Fruit fly (Drosophila melanogaster) whole organism, prepupa: Measurements from ENCODE around the gene CG18269.

ENCODE experiments used
- Blimp-1 ChIP-seq: fragments of 200-800 bp; sonication (Bioruptor generic); optimal IDR thresholded peaks from 3 replicates; lab custom pipeline; 2017; ENCODE audit warnings: missing biosample characterization, missing genetic modification characterization, mild to moderate bottlenecking, moderate library complexity, missing genetic modification reagents
- CG10631 ChIP-seq: fragments of 200-800 bp; sonication (Bioruptor generic); optimal IDR thresholded peaks from 2 replicates; lab custom pipeline; 2016; ENCODE audit warnings: missing biosample characterization, missing genetic modification characterization
- CG11762 ChIP-seq: fragments of 200-800 bp; sonication (Bioruptor generic); optimal IDR thresholded peaks from 3 replicates; lab custom pipeline; 2016; ENCODE audit warnings: missing biosample characterization, missing genetic modification characterization; ENCODE audit not compliant: insufficient read depth
- CG11902 ChIP-seq: fragments of 200-800 bp; sonication (Bioruptor generic); optimal IDR thresholded peaks from 3 replicates; lab custom pipeline; 2016; ENCODE audit warnings: missing biosample characterization, missing genetic modification characterization
- CG15336 ChIP-seq: fragments of 200-800 bp; sonication (Bioruptor generic); IDR thresholded peaks from 2 replicates; pipeline ENCODE4 v1.3.6; 2022; ENCODE audit warnings: missing biosample characterization, missing genetic modification characterization
- CG16779 ChIP-seq: fragments of 200-800 bp; sonication (Bioruptor generic); optimal IDR thresholded peaks from 3 replicates; lab custom pipeline; 2017; ENCODE audit warnings: missing biosample characterization, mild to moderate bottlenecking, missing genetic modification characterization
- CG31627 ChIP-seq: fragments of 200-800 bp; sonication (Bioruptor generic); optimal IDR thresholded peaks from 3 replicates; lab custom pipeline; 2016; ENCODE audit warnings: missing biosample characterization, missing genetic modification characterization
- CG32006 ChIP-seq: fragments of 200-800 bp; sonication (Bioruptor generic); optimal IDR thresholded peaks from 3 replicates; lab custom pipeline; 2017; ENCODE audit warnings: missing biosample characterization, mild to moderate bottlenecking, missing genetic modification characterization
- CG34406 ChIP-seq: fragments of 200-800 bp; sonication (Bioruptor generic); optimal IDR thresholded peaks from 3 replicates; lab custom pipeline; 2016; ENCODE audit warnings: missing biosample characterization, missing genetic modification characterization
- CG3919 ChIP-seq: fragments of 200-800 bp; sonication (Bioruptor generic); optimal IDR thresholded peaks from 3 replicates; lab custom pipeline; 2016; ENCODE audit warnings: missing biosample characterization, missing genetic modification characterization
- CG4318 ChIP-seq: fragments of 200-800 bp; sonication (Bioruptor generic); optimal IDR thresholded peaks from 3 replicates; lab custom pipeline; 2017; ENCODE audit warnings: missing biosample characterization, mild to moderate bottlenecking, missing genetic modification characterization
- CG6163 ChIP-seq: fragments of 200-800 bp; sonication (Bioruptor generic); IDR thresholded peaks from 3 replicates; pipeline ENCODE4 v1.3.6; 2022; ENCODE audit warnings: missing biosample characterization, missing genetic modification characterization
- CG6276 ChIP-seq: fragments of 200-800 bp; sonication (Bioruptor generic); optimal IDR thresholded peaks from 2 replicates; lab custom pipeline; 2017; ENCODE audit warnings: missing biosample characterization, mild to moderate bottlenecking, missing genetic modification characterization
- CG7368 ChIP-seq: fragments of 200-800 bp; sonication (Bioruptor generic); optimal IDR thresholded peaks from 3 replicates; lab custom pipeline; 2016; ENCODE audit warnings: missing biosample characterization, missing genetic modification characterization
- CG8119 ChIP-seq: fragments of 200-800 bp; sonication (Bioruptor generic); IDR thresholded peaks from 3 replicates; pipeline ENCODE4 v1.3.6; 2022; ENCODE audit warnings: missing biosample characterization, missing genetic modification characterization
- CG8632 ChIP-seq: fragments of 200-800 bp; sonication (Bioruptor generic); optimal IDR thresholded peaks from 3 replicates; lab custom pipeline; 2016; ENCODE audit warnings: missing biosample characterization, missing genetic modification characterization
- Eip75B ChIP-seq: fragments of 200-800 bp; sonication (Bioruptor generic); optimal IDR thresholded peaks from 3 replicates; lab custom pipeline; 2016; ENCODE audit warnings: missing biosample characterization, missing genetic modification characterization
- Eip93F ChIP-seq: fragments of 200-800 bp; sonication (Bioruptor generic); optimal IDR thresholded peaks from 2 replicates; lab custom pipeline; 2016; ENCODE audit warnings: missing biosample characterization, mild to moderate bottlenecking, missing genetic modification characterization
- Ets21C ChIP-seq: fragments of 200-800 bp; sonication (Bioruptor generic); optimal IDR thresholded peaks from 3 replicates; lab custom pipeline; 2016; ENCODE audit warnings: missing biosample characterization, missing genetic modification characterization
- Ets96B ChIP-seq: fragments of 200-800 bp; optimal IDR thresholded peaks from 2 replicates; lab custom pipeline; 2019; ENCODE audit warnings: missing biosample characterization, mild to moderate bottlenecking, missing genetic modification characterization, moderate library complexity
- Gug ChIP-seq: fragments of 200-800 bp; sonication (Bioruptor generic); IDR thresholded peaks from 2 replicates; pipeline ENCODE4 v1.3.6; 2022; ENCODE audit warnings: missing biosample characterization, missing genetic modification characterization
- Hr38 ChIP-seq: sonication (Bioruptor generic); optimal IDR thresholded peaks from 2 replicates; lab custom pipeline; 2016; ENCODE audit warnings: missing biosample characterization, missing genetic modification characterization
- Hr39 ChIP-seq: fragments of 200-800 bp; sonication (Bioruptor generic); optimal IDR thresholded peaks from 2 replicates; lab custom pipeline; 2016; ENCODE audit warnings: missing biosample characterization, missing genetic modification characterization
- Hr4 ChIP-seq: fragments of 200-800 bp; sonication (Bioruptor generic); optimal IDR thresholded peaks from 3 replicates; lab custom pipeline; 2016; ENCODE audit warnings: missing biosample characterization, missing genetic modification characterization
- Lpt ChIP-seq: fragments of 200-800 bp; sonication (Bioruptor generic); optimal IDR thresholded peaks from 3 replicates; lab custom pipeline; 2016; ENCODE audit warnings: missing biosample characterization, missing genetic modification characterization
- OdsH ChIP-seq: fragments of 200-800 bp; sonication (Bioruptor generic); optimal IDR thresholded peaks from 3 replicates; lab custom pipeline; 2016; ENCODE audit warnings: missing biosample characterization, missing genetic modification characterization
- Sox102F ChIP-seq: fragments of 200-800 bp; sonication (Bioruptor generic); optimal IDR thresholded peaks from 2 replicates; lab custom pipeline; 2016; ENCODE audit warnings: missing biosample characterization, mild to moderate bottlenecking, missing genetic modification characterization
- Sox15 ChIP-seq: fragments of 200-800 bp; sonication (Bioruptor generic); optimal IDR thresholded peaks from 3 replicates; lab custom pipeline; 2016; ENCODE audit warnings: missing biosample characterization, missing genetic modification characterization
- acj6 ChIP-seq: fragments of 200-800 bp; sonication (Bioruptor generic); optimal IDR thresholded peaks from 3 replicates; lab custom pipeline; 2016; ENCODE audit warnings: missing biosample characterization, missing genetic modification characterization
- cyc ChIP-seq: fragments of 200-800 bp; sonication (Bioruptor generic); optimal IDR thresholded peaks from 3 replicates; lab custom pipeline; 2016; ENCODE audit warnings: missing biosample characterization, missing genetic modification characterization
- dac ChIP-seq: fragments of 200-800 bp; sonication (Bioruptor generic); optimal IDR thresholded peaks from 2 replicates; lab custom pipeline; 2017; ENCODE audit warnings: missing biosample characterization, mild to moderate bottlenecking, missing genetic modification characterization
- eg ChIP-seq: fragments of 200-800 bp; sonication (Bioruptor generic); IDR thresholded peaks from 3 replicates; pipeline ENCODE4 v1.3.6; 2022; ENCODE audit warnings: missing biosample characterization, missing genetic modification characterization
- esn ChIP-seq: fragments of 200-800 bp; sonication (Bioruptor generic); optimal IDR thresholded peaks from 2 replicates; lab custom pipeline; 2016; ENCODE audit warnings: missing biosample characterization, mild to moderate bottlenecking, missing genetic modification characterization, moderate library complexity
- fkh ChIP-seq: fragments of 200-800 bp; sonication (Bioruptor generic); optimal IDR thresholded peaks from 3 replicates; lab custom pipeline; 2017; ENCODE audit warnings: missing biosample characterization, mild to moderate bottlenecking, missing genetic modification characterization, moderate library complexity
- net ChIP-seq: fragments of 200-800 bp; sonication (Bioruptor generic); optimal IDR thresholded peaks from 3 replicates; lab custom pipeline; 2016; ENCODE audit warnings: missing biosample characterization, missing genetic modification characterization
- pdm3 ChIP-seq: fragments of 200-800 bp; sonication (Bioruptor generic); optimal IDR thresholded peaks from 3 replicates; lab custom pipeline; 2016; ENCODE audit warnings: missing biosample characterization, missing genetic modification characterization
- salr ChIP-seq, 2 experiments: fragments of 200-800 bp; sonication (Bioruptor generic); optimal IDR thresholded peaks; 3 replicates each; lab custom pipeline; 2016 to 2018; ENCODE audit warnings: missing biosample characterization in 2 of 2, missing genetic modification characterization in 2 of 2, mild to moderate bottlenecking in 1 of 2
- spab ChIP-seq: fragments of 200-800 bp; sonication (Bioruptor generic); optimal IDR thresholded peaks from 2 replicates; lab custom pipeline; 2017; ENCODE audit warnings: missing biosample characterization, mild to moderate bottlenecking, missing genetic modification characterization, missing genetic modification reagents
- ss ChIP-seq, 2 experiments: fragments of 200-800 bp; sonication (Bioruptor generic); optimal IDR thresholded peaks; 2 replicates in 1 of 2; 3 replicates in 1 of 2; lab custom pipeline; 2017 to 2018; ENCODE audit warnings: mild to moderate bottlenecking in 2 of 2, missing biosample characterization in 2 of 2, missing genetic modification characterization in 2 of 2, moderate library complexity in 1 of 2
- svp ChIP-seq: fragments of 200-800 bp; sonication (Bioruptor generic); peaks from one replicate; lab custom pipeline; 2016; ENCODE audit warnings: missing biosample characterization, missing genetic modification characterization
- vri ChIP-seq: fragments of 200-800 bp; sonication (Bioruptor generic); optimal IDR thresholded peaks from 3 replicates; lab custom pipeline; 2016; ENCODE audit warnings: missing biosample characterization, mild to moderate bottlenecking, missing genetic modification characterization

The CG18269 gene

DNA sequence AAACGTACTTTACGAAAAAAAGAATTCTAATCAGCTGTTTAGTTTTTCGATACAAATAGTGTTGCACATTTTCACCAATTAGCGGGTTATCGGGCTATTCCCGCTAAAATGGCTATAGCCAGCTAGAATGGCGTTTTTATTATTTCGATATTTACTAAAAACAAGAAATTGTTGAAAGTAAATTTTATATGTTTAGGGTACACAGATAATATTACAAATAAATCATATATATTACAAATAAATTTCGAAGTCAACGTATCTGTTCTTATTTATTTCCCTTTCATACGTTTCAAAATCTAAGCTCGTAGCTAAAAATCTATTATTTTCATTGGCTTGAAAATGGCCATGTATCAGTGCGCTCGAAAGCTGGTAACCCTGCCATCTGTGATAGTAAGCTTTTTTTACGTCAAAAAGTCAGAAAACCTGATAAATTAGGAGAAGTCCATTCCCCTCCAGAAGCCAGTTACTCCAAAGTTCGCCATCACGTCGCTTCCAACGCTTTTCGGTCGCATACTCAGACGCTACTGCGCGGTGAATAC is 31.7 kb upstream of the CG18269 start, which contains the start of the genes CG7382 and cl (continued):
- no peak for TF ChIP-seq net (GFP tag; lab: Kevin White, UChicago)
- TF ChIP-seq esn (GFP tag; lab: Kevin White, UChicago): peak; percentile 7
- TF ChIP-seq pdm3 (GFP tag; lab: Kevin White, UChicago): no peak
- TF ChIP-seq CG10631: peak; percentile 38
- no peak for TF ChIP-seq Lpt (GFP tag; lab: Kevin White, UChicago)
- no peak for TF ChIP-seq spab
- peak; percentile 27 for TF ChIP-seq Ets96B (tag; lab: Kevin White, UChicago)
- no peak for TF ChIP-seq Hr4 (GFP tag; lab: Kevin White, UChicago)
- no peak for TF ChIP-seq Hr38 (GFP tag; lab: Kevin White, UChicago)
- TF ChIP-seq OdsH (GFP tag; lab: Kevin White, UChicago): peak; percentile 31
- no peak for TF ChIP-seq dac (GFP tag; lab: Kevin White, UChicago)
- no peak for TF ChIP-seq Blimp-1
- no peak for TF ChIP-seq CG6163 (GFP tag; lab: Robert Waterston, UW)
- TF ChIP-seq CG8119 (GFP tag; lab: Robert Waterston, UW): no peak
- TF ChIP-seq fkh: no peak
- TF ChIP-seq eg (GFP tag; lab: Robert Waterston, UW): no peak; the same call in 2 of the 3 replicates
- peak; percentile 20 for TF ChIP-seq Sox15 (GFP tag; lab: Kevin White, UChicago)
- no peak for TF ChIP-seq Gug (GFP tag; lab: Robert Waterston, UW)
- TF ChIP-seq Eip93F (GFP tag; lab: Kevin White, UChicago): no peak
- TF ChIP-seq vri (GFP tag; lab: Kevin White, UChicago): no peak
- no peak for TF ChIP-seq CG16779
- peak; percentile 9 for TF ChIP-seq CG11902 (GFP tag; lab: Kevin White, UChicago)
- TF ChIP-seq Eip75B (GFP tag; lab: Kevin White, UChicago): peak; percentile 25
- TF ChIP-seq CG4318 (GFP tag; lab: Kevin White, UChicago): no peak
- TF ChIP-seq Sox102F (GFP tag; lab: Kevin White, UChicago): no peak
- TF ChIP-seq CG11762: no peak
- peak; percentile 16 for TF ChIP-seq CG31627 (GFP tag; lab: Kevin White, UChicago)
- TF ChIP-seq Ets21C: no peak
- peak; percentile 44 for TF ChIP-seq CG32006
- no peak for TF ChIP-seq CG6276
- no peak for TF ChIP-seq CG15336 (GFP tag; lab: Robert Waterston, UW)
- TF ChIP-seq salr (GFP tag; optimal IDR thresholded peaks at IDR 0.05; lab: Kevin White, UChicago): no peak
- no peak for TF ChIP-seq CG3919 (GFP tag; lab: Kevin White, UChicago)
- TF ChIP-seq acj6 (GFP tag; lab: Kevin White, UChicago): peak; percentile 53
- no peak for TF ChIP-seq svp
- no peak for TF ChIP-seq CG8632 (GFP tag; lab: Kevin White, UChicago)

DNA sequence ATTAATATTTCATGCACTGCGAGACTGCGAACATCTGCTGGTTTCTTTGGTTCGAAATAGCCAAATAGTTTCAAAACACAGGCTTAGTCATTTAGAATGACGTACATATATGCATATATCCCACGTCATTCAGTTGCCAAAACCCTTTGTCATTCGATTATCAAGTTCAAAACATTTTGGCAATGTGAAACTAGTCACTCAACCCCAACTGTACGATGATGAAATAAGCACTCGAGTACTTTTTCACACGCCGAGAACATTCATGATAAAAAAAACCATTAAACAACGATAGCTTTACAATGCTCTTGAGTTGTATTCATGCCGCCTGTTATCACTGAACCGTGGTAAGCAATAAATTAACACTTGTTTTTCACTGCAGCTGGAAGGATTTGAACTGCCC is 30.9 kb upstream of the CG18269 start:
- TF ChIP-seq esn (GFP tag; lab: Kevin White, UChicago) (peak; percentile 26), cyc (GFP tag; lab: Kevin White, UChicago) (no peak), svp (no peak), Hr4 (GFP tag; lab: Kevin White, UChicago) (no peak), fkh (no peak), CG11762 (no peak), CG34406 (GFP tag; lab: Kevin White, UChicago) (peak; percentile 27), Blimp-1 (no peak), CG31627 (GFP tag; lab: Kevin White, UChicago) (peak; percentile 5), CG8119 (GFP tag; lab: Robert Waterston, UW) (peak; percentile 20; the same call in 1 of the 3 replicates), pdm3 (GFP tag; lab: Kevin White, UChicago) (no peak), CG10631 (no peak), vri (GFP tag; lab: Kevin White, UChicago) (peak; percentile 81), Hr38 (GFP tag; lab: Kevin White, UChicago) (no peak), Hr39 (GFP tag; lab: Kevin White, UChicago) (no peak), ss (GFP tag; optimal IDR thresholded peaks at IDR 0.05; lab: Kevin White, UChicago) (no peak), eg (GFP tag; lab: Robert Waterston, UW) (0 out of 3 replicates have a peak, but pooled peaks have one; percentile 26), CG7368 (peak; percentile 1), Eip93F (GFP tag; lab: Kevin White, UChicago) (no peak)
